Fruit fly (Drosophila melanogaster) whole organism, embryonic: ENCODE data around the gene Df31.

ENCODE experiments used
- Ada2b ChIP-seq: fragments of 200-800 bp; sonication (Bioruptor generic); IDR thresholded peaks from 2 replicates; pipeline ENCODE4 v1.3.6; 2022; ENCODE audit warnings: missing biosample characterization, missing genetic modification characterization
- Bgb ChIP-seq: fragments of 200-800 bp; sonication (Bioruptor generic); IDR thresholded peaks from 2 replicates; pipeline ENCODE4 v1.3.6; 2022; ENCODE audit warnings: missing biosample characterization, missing genetic modification characterization; ENCODE audit not compliant: partially characterized antibody
- CG10654 ChIP-seq: fragments of 200-800 bp; sonication (Bioruptor generic); optimal IDR thresholded peaks from 2 replicates; lab custom pipeline; 2016; ENCODE audit warnings: missing biosample characterization, missing genetic modification characterization
- CG11695 ChIP-seq: fragments of 200-800 bp; sonication (Bioruptor generic); IDR thresholded peaks from 3 replicates; pipeline ENCODE4 v1.3.6; 2022; ENCODE audit warnings: missing biosample characterization, missing genetic modification characterization
- CG12391 ChIP-seq: fragments of 200-800 bp; sonication (Bioruptor generic); optimal IDR thresholded peaks from 3 replicates; lab custom pipeline; 2018; ENCODE audit warnings: missing biosample characterization, mild to moderate bottlenecking, missing genetic modification characterization, moderate library complexity
- CG14710 ChIP-seq: fragments of 200-800 bp; sonication (Bioruptor generic); optimal IDR thresholded peaks from 3 replicates; lab custom pipeline; 2019; ENCODE audit warnings: missing biosample characterization, mild to moderate bottlenecking, missing genetic modification characterization, moderate library complexity
- CG14860 ChIP-seq: fragments of 200-800 bp; sonication (Bioruptor generic); IDR thresholded peaks from 3 replicates; pipeline ENCODE4 v1.3.6; 2022; ENCODE audit warnings: missing biosample characterization, missing genetic modification characterization; ENCODE audit not compliant: partially characterized antibody
- CG15601 ChIP-seq: fragments of 200-800 bp; sonication (Bioruptor generic); optimal IDR thresholded peaks from 3 replicates; lab custom pipeline; 2019; ENCODE audit warnings: missing biosample characterization, mild to moderate bottlenecking, missing genetic modification characterization, moderate library complexity
- CG1647 ChIP-seq: fragments of 200-800 bp; sonication (Bioruptor generic); optimal IDR thresholded peaks from 3 replicates; lab custom pipeline; 2016; ENCODE audit warnings: missing biosample characterization, missing genetic modification characterization
- CG18011 ChIP-seq: fragments of 200-800 bp; sonication (Bioruptor generic); optimal IDR thresholded peaks from 2 replicates; lab custom pipeline; 2017; ENCODE audit warnings: missing biosample characterization, missing genetic modification characterization, mild to moderate bottlenecking, moderate library complexity, missing genotype
- CG4707 ChIP-seq: fragments of 200-800 bp; sonication (Bioruptor generic); optimal IDR thresholded peaks from 2 replicates; lab custom pipeline; 2018; ENCODE audit warnings: missing biosample characterization, mild to moderate bottlenecking, missing genetic modification characterization, moderate library complexity
- CG6254 ChIP-seq: fragments of 200-800 bp; sonication (Bioruptor generic); optimal IDR thresholded peaks from 3 replicates; lab custom pipeline; 2017; ENCODE audit warnings: mild to moderate bottlenecking, missing biosample characterization, missing genetic modification reagents, missing genetic modification characterization
- CG6683 ChIP-seq: fragments of 200-800 bp; sonication (Bioruptor generic); optimal IDR thresholded peaks from 2 replicates; lab custom pipeline; 2017; ENCODE audit warnings: missing biosample characterization, mild to moderate bottlenecking, missing genetic modification characterization, missing genetic modification reagents
- CG7928 ChIP-seq: fragments of 200-800 bp; sonication (Bioruptor generic); optimal IDR thresholded peaks from 2 replicates; lab custom pipeline; 2017; ENCODE audit warnings: missing biosample characterization, mild to moderate bottlenecking, missing genetic modification characterization
- CG7963 ChIP-seq: fragments of 200-800 bp; sonication (Bioruptor generic); IDR thresholded peaks from 3 replicates; pipeline ENCODE4 v1.3.6; 2022; ENCODE audit warnings: missing biosample characterization, missing genetic modification characterization; ENCODE audit not compliant: partially characterized antibody
- CG9727 ChIP-seq: fragments of 200-800 bp; sonication (Bioruptor generic); optimal IDR thresholded peaks from 3 replicates; lab custom pipeline; 2017; ENCODE audit warnings: missing biosample characterization, mild to moderate bottlenecking, missing genetic modification characterization
- Deaf1 ChIP-seq: fragments of 200-800 bp; optimal IDR thresholded peaks from 3 replicates; lab custom pipeline; 2019; ENCODE audit warnings: missing biosample characterization, mild to moderate bottlenecking, missing genetic modification characterization, moderate library complexity
- HLH4C ChIP-seq: fragments of 200-800 bp; sonication (Bioruptor generic); IDR thresholded peaks from 3 replicates; pipeline ENCODE4 v1.3.6; 2022; ENCODE audit warnings: missing biosample characterization, missing genetic modification characterization; ENCODE audit not compliant: partially characterized antibody
- HmgZ ChIP-seq: fragments of 200-800 bp; sonication (Bioruptor generic); optimal IDR thresholded peaks from 2 replicates; lab custom pipeline; 2018; ENCODE audit warnings: missing biosample characterization, mild to moderate bottlenecking, missing genetic modification characterization
- Hr51 ChIP-seq, 2 experiments: fragments of 200-800 bp; sonication (Bioruptor generic); optimal IDR thresholded peaks; 2 replicates in 1 of 2; 3 replicates in 1 of 2; lab custom pipeline; 2016 to 2018; ENCODE audit warnings: missing biosample characterization in 2 of 2, missing genetic modification characterization in 2 of 2, mild to moderate bottlenecking in 1 of 2, moderate library complexity in 1 of 2
- Med ChIP-seq: fragments of 200-800 bp; sonication (Bioruptor generic); peaks from one replicate; lab custom pipeline; 2016; ENCODE audit warnings: missing biosample characterization, missing genetic modification characterization, mild to moderate bottlenecking, inconsistent platforms, moderate library complexity
- Mes4 ChIP-seq: fragments of 200-800 bp; sonication (Bioruptor generic); optimal IDR thresholded peaks from 2 replicates; lab custom pipeline; 2016; ENCODE audit warnings: missing biosample characterization, missing genetic modification characterization
- Myb ChIP-seq: fragments of 200-800 bp; sonication (Bioruptor generic); optimal IDR thresholded peaks from 2 replicates; lab custom pipeline; 2016; ENCODE audit warnings: missing biosample characterization, missing genetic modification characterization
- NFAT ChIP-seq: fragments of 200-800 bp; sonication (Bioruptor generic); IDR thresholded peaks from 2 replicates; pipeline ENCODE4 v1.3.6; 2022; ENCODE audit warnings: missing biosample characterization, missing genetic modification characterization
- Neu2 ChIP-seq: fragments of 200-800 bp; sonication (Bioruptor generic); optimal IDR thresholded peaks from 3 replicates; lab custom pipeline; 2016; ENCODE audit warnings: missing biosample characterization, missing genetic modification characterization, borderline replicate concordance
- Nf-YB ChIP-seq: fragments of 200-800 bp; sonication (Bioruptor generic); optimal IDR thresholded peaks from 3 replicates; lab custom pipeline; 2019; ENCODE audit warnings: missing biosample characterization, mild to moderate bottlenecking, missing genetic modification characterization, moderate library complexity
- Oli ChIP-seq: fragments of 200-800 bp; sonication (Bioruptor generic); optimal IDR thresholded peaks from 2 replicates; lab custom pipeline; 2018; ENCODE audit warnings: missing biosample characterization, mild to moderate bottlenecking, missing genetic modification characterization, moderate library complexity
- Pdp1 ChIP-seq, 2 experiments: fragments of 200-800 bp; sonication (Bioruptor generic); optimal IDR thresholded peaks; 3 replicates each; lab custom pipeline; 2016; ENCODE audit warnings: missing biosample characterization in 2 of 2, missing genetic modification characterization in 2 of 2, mild to moderate bottlenecking in 1 of 2, moderate library complexity in 1 of 2
- Scr ChIP-seq: fragments of 200-800 bp; sonication (Bioruptor generic); IDR thresholded peaks from 2 replicates; pipeline ENCODE4 v1.3.6; 2022; ENCODE audit warnings: missing biosample characterization, missing genetic modification characterization; ENCODE audit not compliant: partially characterized antibody
- Ssrp ChIP-seq: fragments of 200-800 bp; sonication (Bioruptor generic); optimal IDR thresholded peaks from 2 replicates; lab custom pipeline; 2018; ENCODE audit warnings: missing biosample characterization, mild to moderate bottlenecking, missing genetic modification characterization, moderate library complexity
- YL-1 ChIP-seq: fragments of 200-800 bp; sonication (Bioruptor generic); optimal IDR thresholded peaks from 3 replicates; lab custom pipeline; 2017; ENCODE audit warnings: missing biosample characterization, mild to moderate bottlenecking, missing genetic modification characterization
- aop ChIP-seq: fragments of 200-800 bp; sonication (Bioruptor generic); IDR thresholded peaks from 2 replicates; pipeline ENCODE4 v1.3.6; 2022; ENCODE audit warnings: missing biosample characterization, missing genetic modification characterization
- ash1 ChIP-seq: fragments of 200-800 bp; sonication (Bioruptor generic); optimal IDR thresholded peaks from 2 replicates; lab custom pipeline; 2018; ENCODE audit warnings: missing biosample characterization, mild to moderate bottlenecking, missing genetic modification characterization
- bigmax ChIP-seq: fragments of 200-800 bp; sonication (Bioruptor generic); optimal IDR thresholded peaks from 2 replicates; lab custom pipeline; 2018; ENCODE audit warnings: missing biosample characterization, mild to moderate bottlenecking, missing genetic modification characterization
- chinmo ChIP-seq: fragments of 200-800 bp; sonication (Bioruptor generic); IDR thresholded peaks from 4 replicates; pipeline ENCODE4 v1.3.6; 2022; ENCODE audit warnings: missing biosample characterization, missing genetic modification characterization; ENCODE audit not compliant: partially characterized antibody
- dimm ChIP-seq: fragments of 200-800 bp; sonication (Bioruptor generic); IDR thresholded peaks from 2 replicates; pipeline ENCODE4 v1.3.6; 2022; ENCODE audit warnings: missing biosample characterization, missing genetic modification characterization
- fd3F ChIP-seq: fragments of 200-800 bp; sonication (Bioruptor generic); optimal IDR thresholded peaks from 2 replicates; lab custom pipeline; 2018; ENCODE audit warnings: missing biosample characterization, mild to moderate bottlenecking, missing genetic modification characterization, moderate library complexity
- h ChIP-seq: fragments of >200 bp; optimal IDR thresholded peaks from 2 replicates; lab custom pipeline; 2017
- knrl ChIP-seq: fragments of 200-800 bp; sonication (Bioruptor generic); IDR thresholded peaks from 3 replicates; pipeline ENCODE4 v1.3.6; 2022; ENCODE audit warnings: missing biosample characterization, missing genetic modification characterization; ENCODE audit not compliant: partially characterized antibody
- lilli ChIP-seq: fragments of 200-800 bp; sonication (Bioruptor generic); optimal IDR thresholded peaks from 3 replicates; lab custom pipeline; 2016; ENCODE audit warnings: missing biosample characterization, missing genetic modification characterization
- lmd ChIP-seq: fragments of 200-800 bp; sonication (Bioruptor generic); IDR thresholded peaks from 2 replicates; pipeline ENCODE4 v1.3.6; 2022; ENCODE audit warnings: missing biosample characterization, missing genetic modification characterization
- mam ChIP-seq: fragments of 200-800 bp; sonication (Bioruptor generic); optimal IDR thresholded peaks from 3 replicates; lab custom pipeline; 2016; ENCODE audit warnings: missing biosample characterization, missing genetic modification characterization
- org-1 ChIP-seq: fragments of 200-800 bp; sonication (Bioruptor generic); optimal IDR thresholded peaks from 2 replicates; lab custom pipeline; 2017; ENCODE audit warnings: missing biosample characterization, missing genetic modification characterization
- prd ChIP-seq, 3 experiments: fragments of >200 bp in 2 of 3; fragments of 200-800 bp in 1 of 3; sonication (Bioruptor generic) in 1 of 3; optimal IDR thresholded peaks in 2 of 3; IDR thresholded peaks in 1 of 3; 2 replicates in 2 of 3; 3 replicates in 1 of 3; pipeline versions ENCODE4 v1.3.6 to Lab custom; 2017 to 2022; ENCODE audit warnings: missing biosample characterization in 1 of 3, missing genetic modification characterization in 1 of 3
- pros ChIP-seq: fragments of 200-800 bp; sonication (Bioruptor generic); optimal IDR thresholded peaks from 3 replicates; lab custom pipeline; 2019; ENCODE audit warnings: missing biosample characterization, mild to moderate bottlenecking, missing genetic modification characterization, moderate library complexity
- sd ChIP-seq: fragments of 200-800 bp; sonication (Bioruptor generic); optimal IDR thresholded peaks from 3 replicates; lab custom pipeline; 2018; ENCODE audit warnings: missing biosample characterization, mild to moderate bottlenecking, missing genetic modification characterization, moderate library complexity
- slou ChIP-seq: fragments of 200-800 bp; sonication (Bioruptor generic); optimal IDR thresholded peaks from 3 replicates; lab custom pipeline; 2016; ENCODE audit warnings: missing biosample characterization, missing genetic modification characterization
- tna ChIP-seq: fragments of 200-800 bp; sonication (Bioruptor generic); IDR thresholded peaks from 2 replicates; pipeline ENCODE4 v1.3.6; 2022; ENCODE audit warnings: missing biosample characterization, missing genetic modification characterization; ENCODE audit not compliant: partially characterized antibody

Gene Df31

dm6 chr2L:21622062-21622589 lies 7.6 kb downstream of the Df31 start (continued):
- TF ChIP-seq CG7963 (GFP tag; lab: Robert Waterston, UW) (peak; percentile 58; the same call in 2 of the 3 replicates), Ada2b (GFP tag; lab: Robert Waterston, UW) (no peak), CG6254 (GFP tag; lab: Kevin White, UChicago) (no peak), h (no peak), slou (GFP tag; lab: Kevin White, UChicago) (no peak), sd (tag; lab: Kevin White, UChicago) (no peak), ash1 (no peak), prd (optimal IDR thresholded peaks at IDR 0.05; lab: Kevin White, UChicago) (no peak), prd (GFP tag; IDR thresholded peaks at IDR 0.05; lab: Robert Waterston, UW) (no peak), CG10654 (GFP tag; lab: Kevin White, UChicago) (no peak), CG14860 (peak; percentile 43; the same call in 1 of the 3 replicates), chinmo (no peak), Neu2 (GFP tag; lab: Kevin White, UChicago) (no peak), CG1647 (GFP tag; lab: Kevin White, UChicago) (no peak), CG14710 (tag; lab: Kevin White, UChicago) (no peak), Hr51 (GFP tag; optimal IDR thresholded peaks at IDR 0.05; lab: Kevin White, UChicago) (no peak), CG6683 (GFP tag; lab: Kevin White, UChicago) (no peak), pros (GFP tag; lab: Kevin White, UChicago) (no peak), Oli (tag; lab: Kevin White, UChicago) (no peak), CG11695 (GFP tag; lab: Robert Waterston, UW) (no peak), knrl (no peak), NFAT (GFP tag; lab: Robert Waterston, UW) (no peak), dimm (GFP tag; lab: Robert Waterston, UW) (no peak), Deaf1 (tag; lab: Kevin White, UChicago) (no peak), bigmax (GFP tag; lab: Kevin White, UChicago) (no peak), Ssrp (no peak), fd3F (GFP tag; lab: Kevin White, UChicago) (no peak), Bgb (GFP tag; lab: Robert Waterston, UW) (0 out of 2 replicates have a peak, but pooled peaks have one; percentile 37), Myb (GFP tag; lab: Kevin White, UChicago) (no peak), Pdp1 (GFP tag; optimal IDR thresholded peaks at IDR 0.05; lab: Kevin White, UChicago) (no peak), Med (GFP tag; lab: Kevin White, UChicago) (peak; percentile 51), Mes4 (GFP tag; lab: Kevin White, UChicago) (no peak), CG18011 (GFP tag; lab: Kevin White, UChicago) (no peak), CG15601 (no peak), YL-1 (no peak), lmd (GFP tag; lab: Robert Waterston, UW) (no peak), HmgZ (tag; lab: Kevin White, UChicago) (no peak), CG9727 (no peak), CG12391 (tag; lab: Kevin White, UChicago) (no peak), CG4707 (GFP tag; lab: Kevin White, UChicago) (no peak), aop (GFP tag; lab: Robert Waterston, UW) (no peak), Scr (GFP tag; lab: Robert Waterston, UW) (0 out of 2 replicates have a peak, but pooled peaks have one; percentile 17), Nf-YB (GFP tag; lab: Kevin White, UChicago) (no peak), CG7928 (no peak), org-1 (GFP tag; lab: Kevin White, UChicago) (no peak), lilli (GFP tag; lab: Kevin White, UChicago) (no peak), tna (GFP tag; lab: Robert Waterston, UW) (peak; percentile 64), HLH4C (GFP tag; lab: Robert Waterston, UW) (peak; percentile 53; the same call in 2 of the 3 replicates), mam (GFP tag; lab: Kevin White, UChicago) (no peak)
